Fruit fly (Drosophila melanogaster) whole organism, pupa: Measurements from ENCODE around the gene CG14322.

Experiments used
- CG10348 ChIP-seq: fragments of 200-800 bp; sonication (Bioruptor generic); IDR thresholded peaks from 2 replicates; pipeline ENCODE4 v1.3.6; 2022; ENCODE audit warnings: missing biosample characterization, missing genetic modification characterization
- CG13204 ChIP-seq: fragments of 200-800 bp; sonication (Bioruptor generic); optimal IDR thresholded peaks from 2 replicates; lab custom pipeline; 2018; ENCODE audit warnings: missing biosample characterization, mild to moderate bottlenecking, missing genetic modification characterization, moderate library complexity
- CG14655 ChIP-seq: fragments of 200-800 bp; sonication (Bioruptor generic); optimal IDR thresholded peaks from 3 replicates; lab custom pipeline; 2017; ENCODE audit warnings: mild to moderate bottlenecking, missing biosample characterization, missing genetic modification reagents, missing genetic modification characterization
- CG32121 ChIP-seq: fragments of 200-800 bp; sonication (Bioruptor generic); IDR thresholded peaks from 2 replicates; pipeline ENCODE4 v1.3.6; 2022; ENCODE audit warnings: missing biosample characterization, missing genetic modification characterization
- CG34367 ChIP-seq: fragments of 200-800 bp; sonication (Bioruptor generic); optimal IDR thresholded peaks from 2 replicates; lab custom pipeline; 2018; ENCODE audit warnings: missing biosample characterization, mild to moderate bottlenecking, missing genetic modification characterization
- CG4496 ChIP-seq: fragments of 200-800 bp; sonication (Bioruptor generic); IDR thresholded peaks from 3 replicates; pipeline ENCODE4 v1.3.6; 2022; ENCODE audit warnings: missing biosample characterization, missing genetic modification characterization
- CG9948 ChIP-seq: fragments of 200-800 bp; sonication (Bioruptor generic); optimal IDR thresholded peaks from 2 replicates; lab custom pipeline; 2018; ENCODE audit warnings: missing biosample characterization, mild to moderate bottlenecking, missing genetic modification characterization, moderate library complexity
- D1 ChIP-seq: fragments of 200-800 bp; sonication (Bioruptor generic); optimal IDR thresholded peaks from 2 replicates; lab custom pipeline; 2018; ENCODE audit warnings: missing biosample characterization, mild to moderate bottlenecking, missing genetic modification characterization, moderate library complexity
- EcR ChIP-seq: fragments of 200-800 bp; sonication (Bioruptor generic); optimal IDR thresholded peaks from 3 replicates; lab custom pipeline; 2019; ENCODE audit warnings: missing biosample characterization, missing genetic modification characterization, mild to moderate bottlenecking, moderate library complexity, missing genetic modification reagents
- Ets98B ChIP-seq: fragments of 200-800 bp; sonication (Bioruptor generic); IDR thresholded peaks from 2 replicates; pipeline ENCODE4 v1.3.6; 2022; ENCODE audit warnings: missing biosample characterization, missing genetic modification characterization
- Pif1A ChIP-seq: fragments of 200-800 bp; sonication (Bioruptor generic); optimal IDR thresholded peaks from 3 replicates; lab custom pipeline; 2016; ENCODE audit warnings: missing biosample characterization, missing genetic modification characterization
- Pif1B ChIP-seq: fragments of 200-800 bp; sonication (Bioruptor generic); optimal IDR thresholded peaks from 3 replicates; lab custom pipeline; 2016; ENCODE audit warnings: missing biosample characterization, missing genetic modification characterization
- gl ChIP-seq: fragments of 200-800 bp; sonication (Bioruptor generic); optimal IDR thresholded peaks from 2 replicates; lab custom pipeline; 2018; ENCODE audit warnings: missing biosample characterization, mild to moderate bottlenecking, missing genetic modification characterization

DNA sequence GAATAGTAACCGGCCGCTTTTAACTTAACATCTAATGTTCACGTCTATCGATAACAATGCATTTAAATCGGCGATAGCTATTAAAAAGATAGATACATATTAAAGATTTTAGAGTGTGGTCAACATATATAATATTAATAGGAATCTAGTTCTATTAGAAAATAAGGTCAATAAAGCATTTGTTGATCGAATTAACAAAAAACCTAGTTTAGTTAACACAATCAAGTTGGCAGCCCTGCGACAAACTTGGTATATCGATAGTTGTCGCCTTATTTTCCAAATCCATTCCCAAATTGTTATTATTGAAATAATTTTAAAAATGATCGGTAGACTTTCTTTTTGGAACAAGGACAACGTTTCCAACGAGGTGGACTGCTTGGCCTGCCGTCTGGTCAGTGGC, 37.4 kb downstream of the CG14322 start, which contains the start of the genes CG31251 and CG31360:
- TF ChIP-seq CG9948 (no peak), Pif1A (GFP tag; lab: Kevin White, UChicago) (no peak), gl (tag; lab: Kevin White, UChicago) (no peak), D1 (tag; lab: Kevin White, UChicago) (no peak), CG4496 (GFP tag; lab: Robert Waterston, UW) (no peak), CG34367 (tag; lab: Kevin White, UChicago) (no peak), EcR (no peak), Ets98B (no peak), Pif1B (GFP tag; lab: Kevin White, UChicago) (no peak), CG14655 (GFP tag; lab: Kevin White, UChicago) (no peak), CG10348 (no peak), CG32121 (no peak), CG13204 (GFP tag; lab: Kevin White, UChicago) (no peak)
